Worm (Caenorhabditis elegans) whole organism, late embryonic: ENCODE results near the gene str-211.

Experiments
- F13H6.1 ChIP-seq: sonication (generic microtip); optimal IDR thresholded peaks from 2 replicates; lab custom pipeline; 2016; ENCODE audit warnings: missing genetic modification characterization, missing compliant biosample characterization
- K09A11.1 ChIP-seq: sonication (generic microtip); optimal IDR thresholded peaks from 2 replicates; lab custom pipeline; 2017; ENCODE audit warnings: antibody characterized with exemption, mild to moderate bottlenecking, missing genetic modification characterization, missing compliant biosample characterization; ENCODE audit not compliant: insufficient read depth
- ceh-18 ChIP-seq: sonication (generic microtip); optimal IDR thresholded peaks from 2 replicates; lab custom pipeline; 2016; ENCODE audit warnings: missing genetic modification characterization, missing compliant biosample characterization
- ceh-34 ChIP-seq: sonication (generic microtip); optimal IDR thresholded peaks from 2 replicates; lab custom pipeline; 2016; ENCODE audit warnings: mild to moderate bottlenecking, missing genetic modification characterization, missing compliant biosample characterization
- ets-4 ChIP-seq: sonication (generic microtip); optimal IDR thresholded peaks from 2 replicates; lab custom pipeline; 2016; ENCODE audit warnings: missing genetic modification characterization, missing compliant biosample characterization
- gmeb-2 ChIP-seq: sonication (generic microtip); optimal IDR thresholded peaks from 2 replicates; lab custom pipeline; 2016; ENCODE audit warnings: missing genetic modification characterization, inconsistent platforms, missing compliant biosample characterization
- hlh-6 ChIP-seq: sonication (generic microtip); optimal IDR thresholded peaks from 2 replicates; lab custom pipeline; 2016; ENCODE audit warnings: missing genotype, missing genetic modification characterization, missing compliant biosample characterization
- hlh-8 ChIP-seq: sonication (generic microtip); optimal IDR thresholded peaks from 2 replicates; lab custom pipeline; 2016; ENCODE audit warnings: missing genotype, missing genetic modification characterization, missing compliant biosample characterization
- nfya-1 ChIP-seq: sonication (generic microtip); optimal IDR thresholded peaks from 2 replicates; lab custom pipeline; 2017; ENCODE audit warnings: missing genetic modification characterization, mild to moderate bottlenecking, missing compliant biosample characterization, antibody characterized with exemption, moderate library complexity
- nhr-11 ChIP-seq: fragments of 150-350 bp; optimal IDR thresholded peaks from 2 replicates; lab custom pipeline; 2014; ENCODE audit warnings: missing biosample characterization, missing genetic modification characterization
- pqm-1 ChIP-seq: sonication (generic microtip); optimal IDR thresholded peaks from 2 replicates; lab custom pipeline; 2016; ENCODE audit warnings: missing genetic modification characterization, missing compliant biosample characterization
- rnt-1 ChIP-seq: sonication (generic microtip); optimal IDR thresholded peaks from 2 replicates; lab custom pipeline; 2016; ENCODE audit warnings: missing genetic modification characterization, missing compliant biosample characterization
- unc-86 ChIP-seq: sonication (generic microtip); optimal IDR thresholded peaks from 2 replicates; lab custom pipeline; 2016; ENCODE audit warnings: missing genetic modification characterization, missing compliant biosample characterization
- zip-5 ChIP-seq: sonication (generic microtip); optimal IDR thresholded peaks from 2 replicates; lab custom pipeline; 2016; ENCODE audit warnings: missing genetic modification characterization, missing compliant biosample characterization

- TF ChIP-seq ceh-34, result no peak
- TF ChIP-seq F13H6.1 (tag; lab: Kevin White, UChicago), result no peak
- no peak for TF ChIP-seq ceh-18 (tag; lab: Kevin White, UChicago)
- TF ChIP-seq pqm-1 (tag; lab: Kevin White, UChicago), result no peak
- no peak for TF ChIP-seq zip-5
- TF ChIP-seq rnt-1 (tag; lab: Kevin White, UChicago), result no peak
- no peak for TF ChIP-seq hlh-8 (tag; lab: Kevin White, UChicago)
- no peak for TF ChIP-seq hlh-6 (tag; lab: Kevin White, UChicago)
- TF ChIP-seq nhr-11 (tag; lab: Kevin White, UChicago), result no peak
- TF ChIP-seq unc-86, result no peak
- TF ChIP-seq gmeb-2 (tag; lab: Kevin White, UChicago), result no peak
- no peak for TF ChIP-seq ets-4 (tag; lab: Kevin White, UChicago)
- no peak for TF ChIP-seq K09A11.1
- TF ChIP-seq nfya-1 (tag; lab: Kevin White, UChicago), result no peak
Measured at ce11 chrV:4948635-4949034, 4.5 kb upstream of the str-211 start, which contains the start of gene str-209.
